Worm (Caenorhabditis elegans): Measurements from ENCODE around the gene ZK370.4.

The ZK370.4 gene

ce11 chrIII:8685590-8686240, 45.5 kb downstream of the ZK370.4 start:
- TF ChIP-seq ces-1 (GFP tag; optimal IDR thresholded peaks at IDR 0.05) = no peak
- no peak for TF ChIP-seq nhr-47 (tag; optimal IDR thresholded peaks at IDR 0.05)
- no peak for TF ChIP-seq ceh-82 (tag; optimal IDR thresholded peaks at IDR 0.05)
- no peak for TF ChIP-seq unc-30 (tag; optimal IDR thresholded peaks at IDR 0.05)
- no peak for TF ChIP-seq snpc-4 (tag; optimal IDR thresholded peaks at IDR 0.05)
- TF ChIP-seq nhr-90 (tag; optimal IDR thresholded peaks at IDR 0.05; ENCODE audit: poor library complexity) = no peak
- TF ChIP-seq dsc-1 (tag; optimal IDR thresholded peaks at IDR 0.05) = no peak
- TF ChIP-seq ceh-90 (tag; optimal IDR thresholded peaks at IDR 0.05) = no peak
- no peak for TF ChIP-seq C16A3.4 (tag; optimal IDR thresholded peaks at IDR 0.05)

- peak; percentile 12 for TF ChIP-seq snu-23 (GFP tag; optimal IDR thresholded peaks at IDR 0.05)
- peak in 1 of 2 experiments; percentile 10 for TF ChIP-seq efl-1 (optimal IDR thresholded peaks at IDR 0.05)
- no peak for TF ChIP-seq efl-1 (GFP tag; optimal IDR thresholded peaks at IDR 0.05 in 1 of 2)
- TF ChIP-seq lin-14 (GFP tag; optimal IDR thresholded peaks at IDR 0.05) = peak; percentile 59
- TF ChIP-seq hlh-17 (GFP tag; optimal IDR thresholded peaks at IDR 0.05; ENCODE audit: borderline replicate concordance) = no peak
- no peak for TF ChIP-seq aha-1 (tag; optimal IDR thresholded peaks at IDR 0.05)
- TF ChIP-seq lin-39 (tag; optimal IDR thresholded peaks at IDR 0.05) = no peak
- no peak for TF ChIP-seq ceh-8 (GFP tag; optimal IDR thresholded peaks at IDR 0.05)
- TF ChIP-seq rnt-1 (tag; optimal IDR thresholded peaks at IDR 0.05) = peak; percentile 57
- no peak for TF ChIP-seq zip-4 (GFP tag; optimal IDR thresholded peaks at IDR 0.05)
- TF ChIP-seq mef-2 (tag; optimal IDR thresholded peaks at IDR 0.05) = no peak
- TF ChIP-seq nhr-71 (tag; optimal IDR thresholded peaks at IDR 0.05) = peak; percentile 36
- TF ChIP-seq nhr-20 (tag; optimal IDR thresholded peaks at IDR 0.05) = no peak
- no peak for TF ChIP-seq pqm-1 (tag; optimal IDR thresholded peaks at IDR 0.05)
- TF ChIP-seq elt-2 (tag; optimal IDR thresholded peaks at IDR 0.05) = no peak
- TF ChIP-seq irx-1 (tag; optimal IDR thresholded peaks at IDR 0.05) = no peak
Observed at ce11 chrIII:8684421-8684820, 46.8 kb downstream of the ZK370.4 start, which contains the start of gene anmt-1. TSS of gene anmt-1 (plus strand) at chrIII:8684808.

- TF ChIP-seq fkh-10 (GFP tag; optimal IDR thresholded peaks at IDR 0.05) (no peak), skn-1 (tag; optimal IDR thresholded peaks at IDR 0.05) (peak; percentile 16), mdl-1 (tag; optimal IDR thresholded peaks at IDR 0.05) (no peak), fkh-8 (tag; optimal IDR thresholded peaks at IDR 0.05) (peak; percentile 11), zip-4 (GFP tag; optimal IDR thresholded peaks at IDR 0.05) (no peak), nhr-84 (tag; optimal IDR thresholded peaks at IDR 0.05) (no peak), mep-1 (tag; optimal IDR thresholded peaks at IDR 0.05) (peak; percentile 44), lin-14 (GFP tag; optimal IDR thresholded peaks at IDR 0.05) (peak; percentile 82), nhr-20 (tag; optimal IDR thresholded peaks at IDR 0.05) (no peak), efl-3 (GFP tag; optimal IDR thresholded peaks at IDR 0.05) (no peak), zag-1 (tag; optimal IDR thresholded peaks at IDR 0.05) (no peak), ztf-4 (tag; optimal IDR thresholded peaks at IDR 0.05) (no peak), mab-9 (GFP tag; IDR thresholded peaks at IDR 0.05) (no peak), C34B4.2 (tag; optimal IDR thresholded peaks at IDR 0.05) (no peak), C16A3.4 (tag; optimal IDR thresholded peaks at IDR 0.05) (no peak), isw-1 (GFP tag; IDR thresholded peaks at IDR 0.05) (no peak), ceh-90 (tag; optimal IDR thresholded peaks at IDR 0.05) (peak; percentile 60), nhr-77 (tag; optimal IDR thresholded peaks at IDR 0.05) (no peak), unc-30 (tag; optimal IDR thresholded peaks at IDR 0.05) (no peak), efl-1 (optimal IDR thresholded peaks at IDR 0.05) (peak; percentile 0 to 40), efl-1 (GFP tag; optimal IDR thresholded peaks at IDR 0.05 in 1 of 2) (peak; percentile 36 to 42), egl-13 (tag; optimal IDR thresholded peaks at IDR 0.05) (no peak), rnt-1 (tag; optimal IDR thresholded peaks at IDR 0.05) (peak; percentile 77), fos-1 (tag; optimal IDR thresholded peaks at IDR 0.05) (no peak), hlh-17 (GFP tag; optimal IDR thresholded peaks at IDR 0.05; ENCODE audit: borderline replicate concordance) (no peak), pax-3 (tag; optimal IDR thresholded peaks at IDR 0.05) (no peak), vab-15 (tag; optimal IDR thresholded peaks at IDR 0.05) (no peak), hpl-2 (GFP tag; optimal IDR thresholded peaks at IDR 0.05) (no peak), nhr-237 (tag; optimal IDR thresholded peaks at IDR 0.05) (no peak), elt-3 (tag; optimal IDR thresholded peaks at IDR 0.05) (no peak), C04F5.9 (tag; optimal IDR thresholded peaks at IDR 0.05) (no peak), irx-1 (tag; optimal IDR thresholded peaks at IDR 0.05) (no peak), nhr-47 (tag; optimal IDR thresholded peaks at IDR 0.05) (peak; percentile 45), ama-1 (optimal IDR thresholded peaks at IDR 0.05) (no peak)
Observed at ce11 chrIII:8683679-8684263, 47.4 kb downstream of the ZK370.4 start, which contains the start of gene fli-1. TSS of gene fli-1 (minus strand) at chrIII:8683736.

Measured in whole organism, L1 larva.